Worm (Caenorhabditis elegans): ENCODE results near the gene mec-10.

Gene mec-10

DNA sequence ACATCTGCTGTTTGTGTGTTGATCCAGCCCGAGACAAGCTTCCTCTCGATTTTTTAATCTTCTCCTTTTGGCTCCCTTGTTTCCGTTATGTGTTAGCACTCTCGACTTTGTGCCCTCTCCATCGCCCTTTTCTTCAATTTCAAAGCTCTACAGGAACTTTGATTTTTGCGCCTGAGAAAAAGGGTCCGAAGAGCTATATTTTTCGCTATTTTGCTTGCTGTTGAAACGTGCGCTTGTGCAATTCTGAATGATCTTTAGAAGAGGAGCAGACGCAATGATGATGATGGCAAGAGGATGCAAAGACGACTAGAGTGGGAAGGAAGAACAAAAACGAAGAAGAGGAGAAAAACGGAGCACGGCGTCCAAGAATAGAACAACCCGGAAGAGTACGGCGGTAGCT, 11.6 kb upstream of the mec-10 start:
- TF ChIP-seq fkh-2 (tag; optimal IDR thresholded peaks at IDR 0.05) (no peak), R02D3.7 (tag; optimal IDR thresholded peaks at IDR 0.05) (no peak), elt-1 (tag; optimal IDR thresholded peaks at IDR 0.05) (no peak), mml-1 (tag; optimal IDR thresholded peaks at IDR 0.05) (no peak), skn-1 (tag; optimal IDR thresholded peaks at IDR 0.05) (no peak), egl-5 (tag; optimal IDR thresholded peaks at IDR 0.05) (peak; percentile 9), lin-39 (tag; optimal IDR thresholded peaks at IDR 0.05) (peak; percentile 44), ceh-28 (tag; optimal IDR thresholded peaks at IDR 0.05) (no peak), fkh-10 (GFP tag; optimal IDR thresholded peaks at IDR 0.05) (peak; percentile 42), ama-1 (optimal IDR thresholded peaks at IDR 0.05) (no peak), nhr-25 (tag; optimal IDR thresholded peaks at IDR 0.05) (no peak), nfya-1 (tag; optimal IDR thresholded peaks at IDR 0.05; ENCODE audit: insufficient read depth) (peak; percentile 37)

DNA sequence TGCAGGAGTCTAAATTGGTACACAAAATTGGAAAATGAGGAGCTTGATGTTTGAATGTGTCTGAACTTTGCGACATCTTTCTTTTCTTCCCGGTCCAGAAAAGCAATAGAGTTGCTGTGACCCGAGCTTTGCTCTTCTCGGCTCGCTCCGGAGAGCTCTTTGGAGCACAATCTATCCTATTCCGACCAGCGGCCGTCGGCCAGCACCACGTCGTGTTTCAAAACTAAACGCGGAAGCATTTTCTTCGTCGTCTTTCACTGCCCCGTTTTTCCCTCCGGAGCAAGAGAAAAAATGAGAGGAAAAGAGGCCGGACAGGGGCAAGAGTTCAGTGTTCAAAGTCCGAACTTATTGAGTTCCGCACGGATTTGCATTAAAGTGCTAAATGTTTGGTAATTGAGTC, 8.9 kb upstream of the mec-10 start:
- TF ChIP-seq skn-1 (tag; optimal IDR thresholded peaks at IDR 0.05), result no peak
- TF ChIP-seq daf-12 (tag; optimal IDR thresholded peaks at IDR 0.05), result no peak
- peak; percentile 41 for TF ChIP-seq nfya-1 (tag; optimal IDR thresholded peaks at IDR 0.05; ENCODE audit: insufficient read depth)
- TF ChIP-seq nhr-77 (tag; optimal IDR thresholded peaks at IDR 0.05), result no peak
- peak; percentile 6 for TF ChIP-seq tbx-2 (tag; optimal IDR thresholded peaks at IDR 0.05)
- peak; percentile 25 for TF ChIP-seq fkh-10 (GFP tag; optimal IDR thresholded peaks at IDR 0.05)
- no peak for TF ChIP-seq elt-3 (tag; optimal IDR thresholded peaks at IDR 0.05)

DNA sequence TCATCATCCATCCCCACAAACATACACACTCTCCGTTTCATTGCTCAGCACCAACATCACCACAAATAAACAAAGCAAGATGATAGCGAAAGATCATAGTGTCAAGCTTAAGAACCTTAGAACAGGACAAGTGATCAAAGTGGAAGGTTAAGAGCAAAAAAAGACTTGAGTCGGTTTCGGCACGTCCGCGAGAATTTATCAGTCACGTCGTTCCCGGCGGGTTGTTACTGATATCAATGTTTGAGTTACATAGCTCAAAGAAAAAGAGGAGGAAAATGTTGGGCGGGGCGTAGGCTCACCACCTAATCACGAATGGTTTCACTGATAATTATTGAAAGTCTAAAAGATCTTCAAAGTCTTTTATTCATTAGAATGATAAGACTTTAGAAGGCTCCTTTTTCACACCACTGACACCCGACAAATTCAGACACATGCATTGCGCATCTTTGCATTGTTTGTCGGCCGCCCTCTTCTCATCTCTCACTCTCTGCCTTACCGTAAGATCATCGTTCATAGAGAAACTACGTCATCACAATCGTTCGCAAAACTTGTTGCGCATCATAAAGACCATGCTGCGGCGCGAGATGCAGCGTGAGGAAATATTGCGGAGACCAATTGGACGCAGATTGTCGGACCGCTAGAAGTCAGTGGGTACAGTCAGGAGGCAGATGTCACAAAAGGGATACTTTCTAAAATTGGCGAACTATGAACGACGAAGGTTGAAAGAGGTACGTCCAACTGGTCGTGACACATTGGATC, 7.1 kb upstream of the mec-10 start:
- no peak for TF ChIP-seq egl-27 (tag; optimal IDR thresholded peaks at IDR 0.05)
- peak; percentile 99 for TF ChIP-seq nhr-43 (tag; optimal IDR thresholded peaks at IDR 0.05; ENCODE audit: poor library complexity, severe bottlenecking)
- peak; percentile 79 for TF ChIP-seq ceh-28 (tag; optimal IDR thresholded peaks at IDR 0.05)
- no peak for TF ChIP-seq egl-5 (tag; optimal IDR thresholded peaks at IDR 0.05)
- TF ChIP-seq pha-4 (tag; optimal IDR thresholded peaks at IDR 0.05), result no peak
- TF ChIP-seq mdl-1 (tag; optimal IDR thresholded peaks at IDR 0.05), result peak; percentile 74
- TF ChIP-seq sea-2 (GFP tag; optimal IDR thresholded peaks at IDR 0.05), result no peak
- peak; percentile 63 for TF ChIP-seq snpc-4 (tag; optimal IDR thresholded peaks at IDR 0.05)
- no peak for TF ChIP-seq nhr-12 (tag; optimal IDR thresholded peaks at IDR 0.05)
- TF ChIP-seq unc-62 (GFP tag; optimal IDR thresholded peaks at IDR 0.05), result peak; percentile 91
- TF ChIP-seq nhr-23 (tag; optimal IDR thresholded peaks at IDR 0.05), result peak; percentile 98
- no peak for TF ChIP-seq nhr-237 (tag; optimal IDR thresholded peaks at IDR 0.05)
- no peak for TF ChIP-seq nhr-28 (tag; optimal IDR thresholded peaks at IDR 0.05)
- TF ChIP-seq elt-2 (tag; optimal IDR thresholded peaks at IDR 0.05), result peak; percentile 74
- TF ChIP-seq eor-1 (tag; optimal IDR thresholded peaks at IDR 0.05), result no peak
- no peak for TF ChIP-seq skn-1 (tag; optimal IDR thresholded peaks at IDR 0.05)
- no peak for TF ChIP-seq aly-2 (tag; optimal IDR thresholded peaks at IDR 0.05)
- TF ChIP-seq ZK546.5 (tag; optimal IDR thresholded peaks at IDR 0.05), result no peak
- TF ChIP-seq ceh-82 (tag; optimal IDR thresholded peaks at IDR 0.05), result peak; percentile 5
- no peak for TF ChIP-seq ztf-11 (tag; optimal IDR thresholded peaks at IDR 0.05)
- peak; percentile 59 for TF ChIP-seq ztf-4 (tag; optimal IDR thresholded peaks at IDR 0.05)
- no peak for TF ChIP-seq pqm-1 (tag; optimal IDR thresholded peaks at IDR 0.05)
- peak; percentile 81 for TF ChIP-seq lsy-12 (tag; optimal IDR thresholded peaks at IDR 0.05)
- no peak for TF ChIP-seq ceh-9 (tag; optimal IDR thresholded peaks at IDR 0.05)
- peak; percentile 39 for TF ChIP-seq ama-1 (optimal IDR thresholded peaks at IDR 0.05)
- TF ChIP-seq fos-1 (tag; optimal IDR thresholded peaks at IDR 0.05), result no peak
- TF ChIP-seq zag-1 (tag; optimal IDR thresholded peaks at IDR 0.05), result no peak
- peak in 2 of 3 experiments; percentile 77 to 90 for TF ChIP-seq elt-3 (tag; optimal IDR thresholded peaks at IDR 0.05)
- TF ChIP-seq elt-1 (tag; optimal IDR thresholded peaks at IDR 0.05), result peak; percentile 47
- TF ChIP-seq fkh-2 (tag; optimal IDR thresholded peaks at IDR 0.05), result no peak
- peak; percentile 46 for TF ChIP-seq nhr-76 (tag; optimal IDR thresholded peaks at IDR 0.05)
- no peak for TF ChIP-seq nhr-11 (tag; optimal IDR thresholded peaks at IDR 0.05)
- TF ChIP-seq nhr-67 (tag; optimal IDR thresholded peaks at IDR 0.05), result no peak
- peak; percentile 5 for TF ChIP-seq hmg-11 (tag; optimal IDR thresholded peaks at IDR 0.05)
- peak; percentile 88 for TF ChIP-seq tbx-2 (tag; optimal IDR thresholded peaks at IDR 0.05)
- TF ChIP-seq jun-1 (tag; optimal IDR thresholded peaks at IDR 0.05), result peak; percentile 59
- TF ChIP-seq mml-1 (tag; optimal IDR thresholded peaks at IDR 0.05), result no peak
- TF ChIP-seq unc-39 (tag; optimal IDR thresholded peaks at IDR 0.05), result no peak
- no peak for TF ChIP-seq lin-39 (tag; optimal IDR thresholded peaks at IDR 0.05)
- TF ChIP-seq nhr-25 (tag; optimal IDR thresholded peaks at IDR 0.05), result peak; percentile 99
- peak; percentile 24 for TF ChIP-seq R02D3.7 (tag; optimal IDR thresholded peaks at IDR 0.05)
- peak; percentile 66 for TF ChIP-seq nfya-1 (tag; optimal IDR thresholded peaks at IDR 0.05; ENCODE audit: insufficient read depth)
- no peak for TF ChIP-seq lin-15B (tag; optimal IDR thresholded peaks at IDR 0.05)
- no peak for TF ChIP-seq fkh-10 (GFP tag; optimal IDR thresholded peaks at IDR 0.05)
- TF ChIP-seq nhr-77 (tag; optimal IDR thresholded peaks at IDR 0.05), result no peak
- no peak for TF ChIP-seq daf-12 (tag; optimal IDR thresholded peaks at IDR 0.05)
